Fruit fly (Drosophila melanogaster): ENCODE data around the gene CG15741.

- TF ChIP-seq CG7045 (GFP tag; optimal IDR thresholded peaks at IDR 0.05) (peak; percentile 9), cic (GFP tag; optimal IDR thresholded peaks at IDR 0.05) (peak; percentile 38), Crg-1 (GFP tag; optimal IDR thresholded peaks at IDR 0.05) (no peak), Mnt (GFP tag; optimal IDR thresholded peaks at IDR 0.05) (no peak), toe (GFP tag; optimal IDR thresholded peaks at IDR 0.05) (no peak), ovo (GFP tag; optimal IDR thresholded peaks at IDR 0.05) (no peak), cnc (optimal IDR thresholded peaks at IDR 0.05) (no peak), CG14711 (tag; optimal IDR thresholded peaks at IDR 0.05) (peak; percentile 4), CG33017 (tag; optimal IDR thresholded peaks at IDR 0.05) (no peak), CG1620 (GFP tag; optimal IDR thresholded peaks at IDR 0.05) (peak; percentile 4), kay (GFP tag; ENCODE audit: borderline replicate concordance) (no peak), pad (GFP tag; optimal IDR thresholded peaks at IDR 0.05) (no peak), CG12768 (GFP tag; optimal IDR thresholded peaks at IDR 0.05) (peak; percentile 54), bab1 (GFP tag; optimal IDR thresholded peaks at IDR 0.05) (peak; percentile 67)
Observed at dm6 chrX:11823003-11823402, 14.8 kb downstream of the CG15741 start.
